Worm (Caenorhabditis elegans) whole organism, L1 larva: ENCODE measurements around the gene W09G10.9.

Experiments
- C16A3.4 ChIP-seq: fragments of 150-350 bp; optimal IDR thresholded peaks from 2 replicates; lab custom pipeline; 2014; ENCODE audit warnings: missing biosample characterization, missing genetic modification characterization
- C34B4.2 ChIP-seq: sonication (generic microtip); optimal IDR thresholded peaks from 2 replicates; lab custom pipeline; 2017; ENCODE audit warnings: mild to moderate bottlenecking, missing genetic modification characterization, missing compliant biosample characterization
- F16B12.6 ChIP-seq: fragments of 150-350 bp; optimal IDR thresholded peaks from 2 replicates; lab custom pipeline; 2014; ENCODE audit warnings: missing biosample characterization, missing genetic modification characterization
- Y116A8C.19 ChIP-seq: sonication (generic microtip); optimal IDR thresholded peaks from 2 replicates; lab custom pipeline; 2016; ENCODE audit warnings: missing compliant biosample characterization, missing genetic modification characterization, borderline replicate concordance
- alr-1 ChIP-seq: fragments of 200-800 bp; sonication (Bioruptor generic); optimal IDR thresholded peaks from 2 replicates; lab custom pipeline; 2018; ENCODE audit warnings: borderline replicate concordance, mild to moderate bottlenecking, missing genetic modification characterization, missing compliant biosample characterization
- aly-2 ChIP-seq: fragments of 150-350 bp; optimal IDR thresholded peaks from 2 replicates; lab custom pipeline; 2014; ENCODE audit warnings: missing biosample characterization, missing genetic modification characterization
- ama-1 ChIP-seq: fragments of 150-350 bp; optimal IDR thresholded peaks from 2 replicates; lab custom pipeline; 2014
- ceh-63 ChIP-seq: fragments of 200-800 bp; sonication (Bioruptor generic); optimal IDR thresholded peaks from 2 replicates; lab custom pipeline; 2018; ENCODE audit warnings: mild to moderate bottlenecking, missing genetic modification characterization, missing compliant biosample characterization
- ceh-82 ChIP-seq, 3 experiments: fragments of 150-350 bp in 1 of 3; sonication (generic microtip) in 2 of 3; optimal IDR thresholded peaks; 2 replicates each; lab custom pipeline; 2014 to 2017; ENCODE audit warnings: missing biosample characterization in 3 of 3, missing genetic modification characterization in 3 of 3
- ceh-88 ChIP-seq: fragments of 200-800 bp; sonication (Bioruptor generic); IDR thresholded peaks from 2 replicates; pipeline ENCODE4 v1.3.6; 2022; ENCODE audit warnings: missing genetic modification characterization, missing compliant biosample characterization
- ceh-90 ChIP-seq: sonication (generic microtip); optimal IDR thresholded peaks from 2 replicates; lab custom pipeline; 2016; ENCODE audit warnings: missing genetic modification characterization, missing compliant biosample characterization
- dpl-1 ChIP-seq, 3 experiments: fragments of 150-350 bp in 2 of 3; sonication (generic microtip) in 1 of 3; optimal IDR thresholded peaks; 2 replicates each; lab custom pipeline; 2014 to 2017; ENCODE audit warnings: missing biosample characterization in 3 of 3, missing genetic modification characterization in 3 of 3, missing genetic modification reagents in 3 of 3
- dsc-1 ChIP-seq: sonication (generic microtip); optimal IDR thresholded peaks from 2 replicates; lab custom pipeline; 2016; ENCODE audit warnings: mild to moderate bottlenecking, missing genetic modification characterization, missing compliant biosample characterization
- efl-1 ChIP-seq, 4 experiments: fragments of 150-350 bp; optimal IDR thresholded peaks in 3 of 4; peaks in 1 of 4; 1 replicate in 1 of 4; 2 replicates in 3 of 4; lab custom pipeline; 2014; ENCODE audit warnings: missing biosample characterization in 2 of 4, missing genetic modification characterization in 2 of 4, missing genetic modification reagents in 2 of 4
- egl-13 ChIP-seq: sonication (generic microtip); optimal IDR thresholded peaks from 2 replicates; lab custom pipeline; 2016; ENCODE audit warnings: missing genotype, missing genetic modification reagents, missing genetic modification characterization, missing compliant biosample characterization
- elt-2 ChIP-seq: sonication (generic microtip); optimal IDR thresholded peaks from 2 replicates; lab custom pipeline; 2016; ENCODE audit warnings: missing genetic modification characterization, mild to moderate bottlenecking, inconsistent platforms, missing compliant biosample characterization, missing genetic modification reagents
- fkh-10 ChIP-seq: sonication (generic microtip); optimal IDR thresholded peaks from 2 replicates; lab custom pipeline; 2017; ENCODE audit warnings: missing biosample characterization, missing genetic modification reagents, missing genetic modification characterization
- fkh-4 ChIP-seq: sonication (generic microtip); optimal IDR thresholded peaks from 2 replicates; lab custom pipeline; 2016; ENCODE audit warnings: missing compliant biosample characterization, missing genetic modification characterization, borderline replicate concordance
- fkh-8 ChIP-seq: sonication (generic microtip); optimal IDR thresholded peaks from 2 replicates; lab custom pipeline; 2016; ENCODE audit warnings: mild to moderate bottlenecking, missing genetic modification characterization, missing compliant biosample characterization
- fos-1 ChIP-seq: fragments of 150-350 bp; optimal IDR thresholded peaks from 2 replicates; lab custom pipeline; 2014; ENCODE audit warnings: missing biosample characterization, missing genetic modification characterization
- grh-1 ChIP-seq: fragments of 200-800 bp; sonication (Bioruptor generic); IDR thresholded peaks from 2 replicates; pipeline ENCODE4 v1.3.6; 2022; ENCODE audit warnings: missing genetic modification reagents, missing genetic modification characterization, missing compliant biosample characterization
- hlh-17 ChIP-seq: fragments of 200-800 bp; sonication (Bioruptor generic); optimal IDR thresholded peaks from 2 replicates; lab custom pipeline; 2018; ENCODE audit warnings: missing genetic modification characterization, mild to moderate bottlenecking, missing compliant biosample characterization, moderate library complexity, borderline replicate concordance
- hlh-4 ChIP-seq: sonication (generic microtip); optimal IDR thresholded peaks from 2 replicates; lab custom pipeline; 2016; ENCODE audit warnings: mild to moderate bottlenecking, missing genetic modification characterization, missing compliant biosample characterization
- hpl-2 ChIP-seq: fragments of 150-350 bp; optimal IDR thresholded peaks from 2 replicates; lab custom pipeline; 2014; ENCODE audit warnings: missing biosample characterization, missing genetic modification reagents, missing genetic modification characterization
- isw-1 ChIP-seq: fragments of 200-800 bp; sonication (Bioruptor generic); IDR thresholded peaks from 2 replicates; pipeline ENCODE4 v1.3.6; 2022; ENCODE audit warnings: missing genetic modification characterization, missing compliant biosample characterization
- lin-13 ChIP-seq: fragments of 150-350 bp; optimal IDR thresholded peaks from 2 replicates; lab custom pipeline; 2014; ENCODE audit warnings: missing biosample characterization, missing genetic modification reagents, missing genetic modification characterization
- lin-15B ChIP-seq: fragments of 150-350 bp; sonication (generic microtip); optimal IDR thresholded peaks from 3 replicates; lab custom pipeline; 2014; ENCODE audit warnings: missing biosample characterization, missing genetic modification characterization
- lin-39 ChIP-seq: fragments of 150-350 bp; optimal IDR thresholded peaks from 2 replicates; lab custom pipeline; 2014; ENCODE audit warnings: missing biosample characterization, missing genetic modification reagents, missing genetic modification characterization
- mep-1 ChIP-seq: fragments of 150-350 bp; optimal IDR thresholded peaks from 2 replicates; lab custom pipeline; 2014; ENCODE audit warnings: missing biosample characterization, missing genetic modification characterization
- nhr-11 ChIP-seq: fragments of 150-350 bp; optimal IDR thresholded peaks from 2 replicates; lab custom pipeline; 2014; ENCODE audit warnings: missing biosample characterization, missing genetic modification characterization
- nhr-19 ChIP-seq: fragments of 200-800 bp; sonication (Bioruptor generic); conservative IDR thresholded peaks from 2 replicates; pipeline ENCODE4 v1.3.6; 2022; ENCODE audit warnings: missing genetic modification characterization, missing compliant biosample characterization
- nhr-28 ChIP-seq: fragments of 150-350 bp; optimal IDR thresholded peaks from 2 replicates; lab custom pipeline; 2014; ENCODE audit warnings: missing biosample characterization, missing genetic modification characterization
- nhr-76 ChIP-seq: sonication (generic microtip); optimal IDR thresholded peaks from 2 replicates; lab custom pipeline; 2017; ENCODE audit warnings: missing biosample characterization, missing genetic modification characterization
- nhr-77 ChIP-seq: fragments of 150-350 bp; optimal IDR thresholded peaks from 2 replicates; lab custom pipeline; 2014; ENCODE audit warnings: missing biosample characterization, missing genetic modification characterization
- pag-3 ChIP-seq: sonication (generic microtip); optimal IDR thresholded peaks from 2 replicates; lab custom pipeline; 2017; ENCODE audit warnings: missing genetic modification characterization, mild to moderate bottlenecking, missing compliant biosample characterization, antibody characterized with exemption, borderline replicate concordance; ENCODE audit not compliant: insufficient read depth
- pax-3 ChIP-seq: fragments of 200-800 bp; sonication (Bioruptor generic); optimal IDR thresholded peaks from 2 replicates; lab custom pipeline; 2018; ENCODE audit warnings: mild to moderate bottlenecking, missing genetic modification characterization, moderate library complexity, missing compliant biosample characterization
- pqm-1 ChIP-seq: sonication (generic microtip); optimal IDR thresholded peaks from 3 replicates; lab custom pipeline; 2017; ENCODE audit warnings: missing biosample characterization, missing genetic modification characterization
- skn-1 ChIP-seq: fragments of 150-350 bp; optimal IDR thresholded peaks from 2 replicates; lab custom pipeline; 2014; ENCODE audit warnings: missing biosample characterization, missing genetic modification characterization
- snu-23 ChIP-seq: sonication (generic microtip); optimal IDR thresholded peaks from 2 replicates; lab custom pipeline; 2016; ENCODE audit warnings: missing genetic modification characterization, missing compliant biosample characterization
- swsn-7 ChIP-seq: sonication (generic microtip); optimal IDR thresholded peaks from 2 replicates; lab custom pipeline; 2016; ENCODE audit warnings: missing genetic modification characterization, missing compliant biosample characterization
- unc-130 ChIP-seq: fragments of 150-350 bp; optimal IDR thresholded peaks from 2 replicates; lab custom pipeline; 2017; ENCODE audit warnings: missing biosample characterization, missing genetic modification characterization, inconsistent platforms
- unc-62 ChIP-seq: fragments of 150-350 bp; optimal IDR thresholded peaks from 2 replicates; lab custom pipeline; 2014; ENCODE audit warnings: missing biosample characterization, missing genetic modification reagents, missing genetic modification characterization
- unc-98 ChIP-seq: fragments of 200-800 bp; sonication (Bioruptor generic); IDR thresholded peaks from 2 replicates; pipeline ENCODE4 v1.3.6; 2022; ENCODE audit warnings: missing genetic modification characterization, missing compliant biosample characterization
- vab-15 ChIP-seq: sonication (generic microtip); optimal IDR thresholded peaks from 2 replicates; lab custom pipeline; 2017; ENCODE audit warnings: missing genotype, mild to moderate bottlenecking, missing genetic modification characterization, missing compliant biosample characterization
- xbp-1 ChIP-seq: sonication (generic microtip); optimal IDR thresholded peaks from 2 replicates; lab custom pipeline; 2016; ENCODE audit warnings: missing genetic modification characterization, missing compliant biosample characterization
- zag-1 ChIP-seq: fragments of 150-350 bp; optimal IDR thresholded peaks from 2 replicates; lab custom pipeline; 2014; ENCODE audit warnings: missing biosample characterization, missing genetic modification characterization
- zip-4 ChIP-seq: fragments of 200-800 bp; sonication (Bioruptor generic); optimal IDR thresholded peaks from 2 replicates; lab custom pipeline; 2018; ENCODE audit warnings: mild to moderate bottlenecking, missing genetic modification characterization, moderate library complexity, missing compliant biosample characterization

The W09G10.9 gene

ce11 chrII:3502520-3503323 is 18.9 kb upstream of the W09G10.9 start, which contains the start of the genes col-71 and Y49F6B.2 (continued):
- TF ChIP-seq fos-1 (tag; lab: Kevin White, UChicago) (peak; percentile 64), grh-1 (GFP tag; lab: Robert Waterston, UW) (peak; percentile 57), nhr-19 (GFP tag; lab: Robert Waterston, UW) (peak; percentile 79), dsc-1 (tag; lab: Kevin White, UChicago) (peak; percentile 94), nhr-28 (no peak), unc-98 (peak; percentile 80), efl-1 (optimal IDR thresholded peaks at IDR 0.05; lab: Kevin White, UChicago) (peak; percentile 78 to 79), efl-1 (GFP tag; optimal IDR thresholded peaks at IDR 0.05 in 1 of 2; lab: Kevin White, UChicago) (peak; percentile 80 to 97), F16B12.6 (tag; lab: Kevin White, UChicago) (peak; percentile 66), snu-23 (GFP tag; lab: Kevin White, UChicago) (peak; percentile 86), nhr-11 (tag; lab: Kevin White, UChicago) (peak; percentile 22), ceh-63 (GFP tag; lab: Kevin White, UChicago) (no peak), pqm-1 (tag; lab: Kevin White, UChicago) (no peak), hlh-17 (GFP tag; lab: Kevin White, UChicago) (no peak), lin-39 (tag; lab: Kevin White, UChicago) (peak; percentile 64), lin-15B (peak; percentile 90), C34B4.2 (tag; lab: Kevin White, UChicago) (no peak), ceh-90 (peak; percentile 91), swsn-7 (peak; percentile 81), ama-1 (lab: Kevin White, UChicago) (no peak), nhr-76 (no peak), elt-2 (tag; lab: Kevin White, UChicago) (peak; percentile 68), fkh-4 (tag; lab: Kevin White, UChicago) (peak; percentile 95), hlh-4 (tag; lab: Kevin White, UChicago) (no peak), C16A3.4 (tag; lab: Kevin White, UChicago) (peak; percentile 72), unc-130 (tag; lab: Kevin White, UChicago) (peak; percentile 24), fkh-8 (tag; lab: Kevin White, UChicago) (peak; percentile 86), dpl-1 (GFP tag; optimal IDR thresholded peaks at IDR 0.05; lab: Kevin White, UChicago) (peak; percentile 65 to 79 (median 74)), pag-3 (tag; lab: Kevin White, UChicago) (no peak), ceh-88 (GFP tag; lab: Robert Waterston, UW) (peak; percentile 41; the same call in 1 of the 2 replicates), skn-1 (tag; lab: Kevin White, UChicago) (peak; percentile 65), unc-62 (no peak), mep-1 (tag; lab: Kevin White, UChicago) (peak; percentile 85), zag-1 (tag; lab: Kevin White, UChicago) (no peak), zip-4 (GFP tag; lab: Kevin White, UChicago) (no peak), hpl-2 (GFP tag; lab: Kevin White, UChicago) (no peak), lin-13 (GFP tag; lab: Kevin White, UChicago) (peak; percentile 80), xbp-1 (peak; percentile 87), vab-15 (tag; lab: Kevin White, UChicago) (peak; percentile 47), isw-1 (peak; percentile 74), pax-3 (tag; lab: Kevin White, UChicago) (peak; percentile 81), alr-1 (tag; lab: Kevin White, UChicago) (no peak), ceh-82 (tag; optimal IDR thresholded peaks at IDR 0.05; lab: Kevin White, UChicago) (peak; percentile 76 to 82 (median 78)), nhr-77 (tag; lab: Kevin White, UChicago) (peak; percentile 11), egl-13 (peak; percentile 91), Y116A8C.19 (peak; percentile 32), aly-2 (tag; lab: Kevin White, UChicago) (peak; percentile 21), fkh-10 (GFP tag; lab: Kevin White, UChicago) (peak; percentile 74)
